Fruit fly (Drosophila melanogaster): ENCODE measurements around the gene TSG101.
A peak's percentile ranks its signal among the peaks of the same experiment; 100 is the strongest.

TSG101 gene

dm6 chr3L:16844920-16845573, 3.0 kb downstream of the TSG101 start, which contains the start of the genes kud and Zcchc7 (continued):
- no peak for TF ChIP-seq Doc3 (GFP tag; IDR thresholded peaks at IDR 0.05; ENCODE audit: partially characterized antibody)
- 0 out of 2 replicates have a peak, but pooled peaks have one; percentile 42 for TF ChIP-seq al (GFP tag; IDR thresholded peaks at IDR 0.05)
- peak; percentile 39 for TF ChIP-seq CHES-1-like (GFP tag; optimal IDR thresholded peaks at IDR 0.05)
- no peak for TF ChIP-seq CG4282 (GFP tag; optimal IDR thresholded peaks at IDR 0.05)
- no peak for TF ChIP-seq CG16779 (GFP tag; IDR thresholded peaks at IDR 0.05)
- peak; percentile 26 for TF ChIP-seq Usf (GFP tag; optimal IDR thresholded peaks at IDR 0.05)
- TF ChIP-seq CG12769 (tag; optimal IDR thresholded peaks at IDR 0.05), result no peak
- peak; percentile 44 to 56 for TF ChIP-seq dpn (GFP tag; optimal IDR thresholded peaks at IDR 0.05)
- peak; percentile 31; the same call in 1 of the 2 replicates for TF ChIP-seq ssp (GFP tag; IDR thresholded peaks at IDR 0.05)
- TF ChIP-seq Oli (tag; optimal IDR thresholded peaks at IDR 0.05), result peak; percentile 30
- peak; percentile 16; the same call in 1 of the 2 replicates for TF ChIP-seq CG4404 (GFP tag; IDR thresholded peaks at IDR 0.05)
- peak; percentile 12 for TF ChIP-seq NC2β (GFP tag; optimal IDR thresholded peaks at IDR 0.05)
- TF ChIP-seq CG17186 (GFP tag; optimal IDR thresholded peaks at IDR 0.05), result peak; percentile 40
- no peak for TF ChIP-seq pita (GFP tag; optimal IDR thresholded peaks at IDR 0.05)
- TF ChIP-seq CG17802 (tag; optimal IDR thresholded peaks at IDR 0.05), result peak; percentile 84
- no peak for TF ChIP-seq tgo (GFP tag; IDR thresholded peaks at IDR 0.05)
- TF ChIP-seq HLH4C (GFP tag; IDR thresholded peaks at IDR 0.05; ENCODE audit: partially characterized antibody), result peak; percentile 63; the same call in 2 of the 3 replicates
- TF ChIP-seq CG8765 (GFP tag; IDR thresholded peaks at IDR 0.05), result no peak
- peak; percentile 13 for TF ChIP-seq CG16863 (GFP tag; optimal IDR thresholded peaks at IDR 0.05)
- TF ChIP-seq CG15479 (GFP tag; optimal IDR thresholded peaks at IDR 0.05), result no peak
- TF ChIP-seq CG18764 (GFP tag; optimal IDR thresholded peaks at IDR 0.05), result no peak
- TF ChIP-seq CG16815 (GFP tag; optimal IDR thresholded peaks at IDR 0.05), result no peak
- peak; percentile 7; the same call in 1 of the 2 replicates for TF ChIP-seq bbx (GFP tag; IDR thresholded peaks at IDR 0.05; ENCODE audit: partially characterized antibody)
- TF ChIP-seq eyg (GFP tag; optimal IDR thresholded peaks at IDR 0.05), result no peak
- no peak for TF ChIP-seq exex (tag; optimal IDR thresholded peaks at IDR 0.05)
- TF ChIP-seq CG6791 (GFP tag; IDR thresholded peaks at IDR 0.05; ENCODE audit: partially characterized antibody), result no peak; the same call in 2 of the 3 replicates
- no peak for TF ChIP-seq ara (GFP tag; IDR thresholded peaks at IDR 0.05)
- TF ChIP-seq tup (GFP tag; optimal IDR thresholded peaks at IDR 0.05), result no peak
- TF ChIP-seq Meics (GFP tag; optimal IDR thresholded peaks at IDR 0.05), result peak; percentile 71
- peak; percentile 38 for TF ChIP-seq Bdp1 (GFP tag; optimal IDR thresholded peaks at IDR 0.05)
- TF ChIP-seq CG7357 (GFP tag; IDR thresholded peaks at IDR 0.05), result no peak
- TF ChIP-seq CG10147 (GFP tag; optimal IDR thresholded peaks at IDR 0.05), result no peak
- TF ChIP-seq ap (GFP tag; IDR thresholded peaks at IDR 0.05), result no peak
- TF ChIP-seq YL-1 (GFP tag; optimal IDR thresholded peaks at IDR 0.05), result peak; percentile 41
- peak; percentile 50 for TF ChIP-seq Lhr (GFP tag; optimal IDR thresholded peaks at IDR 0.05)
- TF ChIP-seq dati (GFP tag; IDR thresholded peaks at IDR 0.05), result no peak
- TF ChIP-seq CG3407 (GFP tag; optimal IDR thresholded peaks at IDR 0.05), result no peak
- no peak for TF ChIP-seq CG5180 (GFP tag; optimal IDR thresholded peaks at IDR 0.05)
- peak; percentile 10; the same call in 1 of the 2 replicates for TF ChIP-seq vvl (GFP tag; IDR thresholded peaks at IDR 0.05)
- peak; percentile 30 for TF ChIP-seq Sin3A (optimal IDR thresholded peaks at IDR 0.05)
- no peak for TF ChIP-seq hb (GFP tag; IDR thresholded peaks at IDR 0.05; ENCODE audit: partially characterized antibody)
- peak; percentile 64 for TF ChIP-seq mam (GFP tag; optimal IDR thresholded peaks at IDR 0.05)
- TF ChIP-seq NC2α (GFP tag; optimal IDR thresholded peaks at IDR 0.05), result no peak
- peak; percentile 74 for TF ChIP-seq zfh2 (GFP tag; optimal IDR thresholded peaks at IDR 0.05)
- no peak; the same call in none of the 3 replicates for TF ChIP-seq CG17361 (GFP tag; IDR thresholded peaks at IDR 0.05)
- TF ChIP-seq NfI (GFP tag; optimal IDR thresholded peaks at IDR 0.05), result peak; percentile 65
- no peak for TF ChIP-seq NK7.1 (GFP tag; optimal IDR thresholded peaks at IDR 0.05)
- TF ChIP-seq lola (GFP tag; optimal IDR thresholded peaks at IDR 0.05), result peak in 1 of 3 experiments; percentile 65
- peak; percentile 71 for TF ChIP-seq CG2712 (tag; optimal IDR thresholded peaks at IDR 0.05)
